Fruit fly (Drosophila melanogaster): ENCODE data around the gene kuz.

kuz gene

dm6 chr2L:13629943-13630342, 80.0 kb downstream of the kuz start:
- no peak for TF ChIP-seq pad (GFP tag; optimal IDR thresholded peaks at IDR 0.05)
- TF ChIP-seq CG5204 (GFP tag; optimal IDR thresholded peaks at IDR 0.05): no peak
- no peak for TF ChIP-seq CG12768 (GFP tag; optimal IDR thresholded peaks at IDR 0.05)
- TF ChIP-seq tj (GFP tag; optimal IDR thresholded peaks at IDR 0.05): no peak
- no peak for TF ChIP-seq Clk (GFP tag; optimal IDR thresholded peaks at IDR 0.05)
- no peak for TF ChIP-seq CG7101 (tag; optimal IDR thresholded peaks at IDR 0.05)
- TF ChIP-seq CG33017 (tag; optimal IDR thresholded peaks at IDR 0.05): no peak
- no peak for TF ChIP-seq CG1620 (GFP tag; optimal IDR thresholded peaks at IDR 0.05)
- no peak for TF ChIP-seq toe (GFP tag; optimal IDR thresholded peaks at IDR 0.05)
- no peak for TF ChIP-seq cnc (optimal IDR thresholded peaks at IDR 0.05)
- no peak for TF ChIP-seq bab1 (GFP tag; optimal IDR thresholded peaks at IDR 0.05)
- no peak for TF ChIP-seq CG7045 (GFP tag; optimal IDR thresholded peaks at IDR 0.05)
- TF ChIP-seq Hr96 (GFP tag; optimal IDR thresholded peaks at IDR 0.05): no peak
- no peak for TF ChIP-seq Crg-1 (GFP tag; optimal IDR thresholded peaks at IDR 0.05)
- no peak for TF ChIP-seq Mnt (GFP tag; optimal IDR thresholded peaks at IDR 0.05)
- no peak for TF ChIP-seq cic (GFP tag; optimal IDR thresholded peaks at IDR 0.05)
- TF ChIP-seq CG14711 (tag; optimal IDR thresholded peaks at IDR 0.05): no peak
- TF ChIP-seq ovo (GFP tag; optimal IDR thresholded peaks at IDR 0.05): no peak
- TF ChIP-seq kay (GFP tag; ENCODE audit: borderline replicate concordance): no peak

- TF ChIP-seq Mnt (GFP tag; optimal IDR thresholded peaks at IDR 0.05) (peak; percentile 39), CG14711 (tag; optimal IDR thresholded peaks at IDR 0.05) (no peak), CG7101 (tag; optimal IDR thresholded peaks at IDR 0.05) (no peak), CG1620 (GFP tag; optimal IDR thresholded peaks at IDR 0.05) (no peak), bab1 (GFP tag; optimal IDR thresholded peaks at IDR 0.05) (peak; percentile 34), tj (GFP tag; optimal IDR thresholded peaks at IDR 0.05) (peak; percentile 68), CG7045 (GFP tag; optimal IDR thresholded peaks at IDR 0.05) (no peak), CG5204 (GFP tag; optimal IDR thresholded peaks at IDR 0.05) (no peak), toe (GFP tag; optimal IDR thresholded peaks at IDR 0.05) (no peak), kay (GFP tag; ENCODE audit: borderline replicate concordance) (peak; percentile 79), ovo (GFP tag; optimal IDR thresholded peaks at IDR 0.05) (no peak), Crg-1 (GFP tag; optimal IDR thresholded peaks at IDR 0.05) (no peak)
Measured at dm6 chr2L:13640502-13640949, 90.6 kb downstream of the kuz start.

- no peak for TF ChIP-seq CG12768 (GFP tag; optimal IDR thresholded peaks at IDR 0.05)
- TF ChIP-seq toe (GFP tag; optimal IDR thresholded peaks at IDR 0.05): no peak
- no peak for TF ChIP-seq CG1620 (GFP tag; optimal IDR thresholded peaks at IDR 0.05)
- no peak for TF ChIP-seq CG33017 (tag; optimal IDR thresholded peaks at IDR 0.05)
- peak; percentile 91 for TF ChIP-seq kay (GFP tag; ENCODE audit: borderline replicate concordance)
- no peak for TF ChIP-seq CG7101 (tag; optimal IDR thresholded peaks at IDR 0.05)
- no peak for TF ChIP-seq CG14711 (tag; optimal IDR thresholded peaks at IDR 0.05)
Measured at dm6 chr2L:13641046-13641445, 91.1 kb downstream of the kuz start.

- TF ChIP-seq CG1620 (GFP tag; optimal IDR thresholded peaks at IDR 0.05) (no peak), kay (GFP tag; ENCODE audit: borderline replicate concordance) (peak; percentile 18), pad (GFP tag; optimal IDR thresholded peaks at IDR 0.05) (no peak), CG33017 (tag; optimal IDR thresholded peaks at IDR 0.05) (no peak)
Measured at dm6 chr2L:13641887-13642826, 92.2 kb downstream of the kuz start, which contains the start of gene ics. TSS of gene ics (minus strand) at chr2L:13642602.

- TF ChIP-seq cnc (optimal IDR thresholded peaks at IDR 0.05) (no peak), CG5204 (GFP tag; optimal IDR thresholded peaks at IDR 0.05) (no peak), CG7045 (GFP tag; optimal IDR thresholded peaks at IDR 0.05) (no peak), bab1 (GFP tag; optimal IDR thresholded peaks at IDR 0.05) (peak; percentile 30), pad (GFP tag; optimal IDR thresholded peaks at IDR 0.05) (no peak), Hr96 (GFP tag; optimal IDR thresholded peaks at IDR 0.05) (peak; percentile 4), tj (GFP tag; optimal IDR thresholded peaks at IDR 0.05) (no peak), toe (GFP tag; optimal IDR thresholded peaks at IDR 0.05) (no peak), ovo (GFP tag; optimal IDR thresholded peaks at IDR 0.05) (no peak), CG14711 (tag; optimal IDR thresholded peaks at IDR 0.05) (no peak), CG33017 (tag; optimal IDR thresholded peaks at IDR 0.05) (no peak), Clk (GFP tag; optimal IDR thresholded peaks at IDR 0.05) (no peak), Mnt (GFP tag; optimal IDR thresholded peaks at IDR 0.05) (no peak), Crg-1 (GFP tag; optimal IDR thresholded peaks at IDR 0.05) (no peak)
Measured at dm6 chr2L:13665025-13665881, 115.3 kb downstream of the kuz start, which contains the start of gene CG18507. TSS of gene CG18507 (plus strand) at chr2L:13665525.

dm6 chr2L:13666017-13666667, 116.2 kb downstream of the kuz start:
- TF ChIP-seq tj (GFP tag; optimal IDR thresholded peaks at IDR 0.05) (no peak), CG33017 (tag; optimal IDR thresholded peaks at IDR 0.05) (peak; percentile 20), pad (GFP tag; optimal IDR thresholded peaks at IDR 0.05) (no peak)
